Worm (Caenorhabditis elegans) whole organism, midembryonic: ENCODE data around the gene metl-1.

Experiments
- T22C8.4 ChIP-seq: fragments of 200-800 bp; sonication (Bioruptor generic); IDR thresholded peaks from 2 replicates; pipeline ENCODE4 v1.3.6; 2022; ENCODE audit warnings: missing genetic modification characterization, missing compliant biosample characterization
- cog-1 ChIP-seq: sonication (generic microtip); optimal IDR thresholded peaks from 2 replicates; lab custom pipeline; 2016; ENCODE audit warnings: missing genetic modification characterization, missing compliant biosample characterization
- flt-1 ChIP-seq: fragments of 200-800 bp; sonication (Bioruptor generic); IDR thresholded peaks from 2 replicates; pipeline ENCODE4 v1.3.6; 2022; ENCODE audit warnings: missing genetic modification characterization, missing compliant biosample characterization
- klf-2 ChIP-seq: fragments of 200-800 bp; sonication (Bioruptor generic); conservative IDR thresholded peaks from 2 replicates; pipeline ENCODE4 v1.3.6; 2022; ENCODE audit warnings: missing genetic modification reagents, missing genetic modification characterization, missing compliant biosample characterization
- med-1 ChIP-seq: sonication (generic microtip); optimal IDR thresholded peaks from 2 replicates; lab custom pipeline; 2017; ENCODE audit warnings: missing genetic modification characterization, mild to moderate bottlenecking, missing compliant biosample characterization, antibody characterized with exemption, missing genetic modification reagents; ENCODE audit not compliant: insufficient read depth
- ref-1 ChIP-seq: fragments of 200-800 bp; sonication (Bioruptor generic); conservative IDR thresholded peaks from 2 replicates; pipeline ENCODE4 v1.3.6; 2022; ENCODE audit warnings: missing genetic modification reagents, missing genetic modification characterization, missing compliant biosample characterization
- tab-1 ChIP-seq: fragments of 200-800 bp; sonication (Bioruptor generic); IDR thresholded peaks from 2 replicates; pipeline ENCODE4 v1.3.6; 2022; ENCODE audit warnings: missing genetic modification characterization, missing compliant biosample characterization
- ztf-23 ChIP-seq: fragments of 200-800 bp; sonication (Bioruptor generic); IDR thresholded peaks from 2 replicates; pipeline ENCODE4 v1.3.6; 2022; ENCODE audit warnings: missing genetic modification reagents, missing genetic modification characterization, missing compliant biosample characterization
- ztf-29 ChIP-seq: fragments of 200-800 bp; sonication (Bioruptor generic); IDR thresholded peaks from 2 replicates; pipeline ENCODE4 v1.3.6; 2022; ENCODE audit warnings: missing genetic modification reagents, missing genetic modification characterization, missing compliant biosample characterization

Gene metl-1

DNA sequence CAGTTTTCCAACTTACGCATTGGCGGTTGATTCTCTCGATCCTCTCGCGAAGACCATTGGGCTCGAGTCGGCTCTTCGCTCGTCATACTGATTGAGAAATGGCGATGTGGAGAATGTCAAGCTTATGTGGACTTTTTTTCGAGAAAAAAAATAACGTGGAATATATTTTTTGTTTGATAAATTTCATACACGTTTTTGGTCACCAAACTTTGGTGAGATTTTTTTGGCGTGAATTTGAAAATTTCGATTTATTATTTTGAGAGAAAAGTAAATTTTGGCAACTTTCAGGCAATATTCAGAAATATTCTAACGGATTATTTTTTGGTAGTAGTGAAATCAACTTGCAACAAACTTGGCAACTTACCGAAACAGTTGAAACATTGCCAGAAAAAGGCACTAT is 5.7 kb upstream of the metl-1 start, which contains the start of gene W02B12.12:
TSS of gene W02B12.12 (minus strand) at position 101 of the 400 bp plus-strand sequence.
- TF ChIP-seq med-1 (GFP tag; lab: Kevin White, UChicago) (no peak), T22C8.4 (GFP tag; lab: Robert Waterston, UW) (no peak), cog-1 (tag; lab: Kevin White, UChicago) (no peak), ztf-29 (GFP tag; lab: Robert Waterston, UW) (no peak), flt-1 (no peak), ref-1 (GFP tag; lab: Robert Waterston, UW) (no peak), tab-1 (GFP tag; lab: Robert Waterston, UW) (no peak)

DNA sequence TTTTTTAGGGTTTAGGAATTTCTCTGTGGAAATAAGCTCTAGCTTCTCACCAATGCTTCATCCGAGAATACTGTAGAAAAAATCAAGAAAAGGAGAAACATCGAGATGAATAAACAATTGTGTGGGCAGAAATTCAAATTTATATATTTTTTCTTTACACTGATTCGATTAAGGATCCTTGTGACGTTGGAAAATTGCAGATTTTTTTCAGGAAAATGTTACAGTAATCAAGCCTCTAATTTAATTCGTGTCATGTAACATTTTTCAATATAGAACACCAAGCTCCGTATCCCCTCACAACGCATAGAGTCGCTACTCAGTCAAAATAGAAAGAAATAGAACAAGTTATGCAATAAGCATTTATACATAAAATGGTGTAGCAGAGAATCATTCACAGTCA is 3.0 kb upstream of the metl-1 start, which contains the start of gene W02B12.16:
TSS of gene W02B12.16 (minus strand) at position 101 of the 400 bp plus-strand sequence.
- TF ChIP-seq flt-1 (no peak), med-1 (GFP tag; lab: Kevin White, UChicago) (no peak), ztf-29 (GFP tag; lab: Robert Waterston, UW) (no peak), ztf-23 (GFP tag; lab: Robert Waterston, UW) (no peak), ref-1 (GFP tag; lab: Robert Waterston, UW) (no peak), klf-2 (GFP tag; lab: Robert Waterston, UW) (no peak), cog-1 (tag; lab: Kevin White, UChicago) (no peak), tab-1 (GFP tag; lab: Robert Waterston, UW) (no peak), T22C8.4 (GFP tag; lab: Robert Waterston, UW) (no peak)

DNA sequence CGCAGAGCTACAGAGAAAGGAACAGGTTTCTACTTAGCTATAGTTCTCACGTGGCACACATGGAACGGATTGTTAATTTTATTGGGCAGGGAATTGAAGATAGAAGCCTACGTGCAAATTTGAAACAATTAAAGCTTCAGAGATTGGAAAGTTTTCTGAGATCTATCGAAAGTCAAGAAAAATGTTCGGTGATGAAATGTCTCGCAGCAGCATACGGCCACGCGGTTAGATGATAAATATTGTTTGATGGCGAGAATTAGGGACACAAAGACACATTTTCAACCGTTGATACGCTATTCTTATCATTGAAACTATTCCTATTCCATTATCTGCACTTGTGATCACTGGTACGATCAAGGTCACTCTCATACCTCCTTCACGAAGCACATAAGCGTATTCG is 833 bp downstream of the metl-1 start:
- TF ChIP-seq tab-1 (GFP tag; lab: Robert Waterston, UW), result no peak
- no peak for TF ChIP-seq ztf-29 (GFP tag; lab: Robert Waterston, UW)
- TF ChIP-seq flt-1, result no peak
- TF ChIP-seq klf-2 (GFP tag; lab: Robert Waterston, UW), result no peak
- TF ChIP-seq med-1 (GFP tag; lab: Kevin White, UChicago), result no peak
- no peak for TF ChIP-seq ref-1 (GFP tag; lab: Robert Waterston, UW)
- no peak for TF ChIP-seq T22C8.4 (GFP tag; lab: Robert Waterston, UW)
- no peak for TF ChIP-seq ztf-23 (GFP tag; lab: Robert Waterston, UW)
- no peak for TF ChIP-seq cog-1 (tag; lab: Kevin White, UChicago)

DNA sequence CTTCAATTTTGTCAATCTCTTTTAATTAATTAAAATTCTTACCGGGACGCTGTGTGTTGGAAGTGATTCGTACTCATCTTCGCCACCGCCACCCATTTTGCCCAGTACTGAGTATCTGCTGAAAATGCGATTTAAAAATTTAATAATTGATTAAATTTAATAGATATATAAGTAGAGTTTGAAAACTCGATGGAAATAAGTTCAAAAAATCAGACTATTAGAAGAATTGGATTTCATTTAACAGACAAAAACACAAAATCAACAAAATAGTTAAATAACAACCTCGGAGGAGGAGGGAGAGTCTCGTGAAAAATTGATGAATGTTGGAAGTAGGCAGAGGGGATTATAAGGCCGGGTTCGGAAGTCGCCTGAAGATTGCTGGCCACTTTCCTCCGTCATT is 1.5 kb downstream of the metl-1 start, which contains the start of gene mfn-1:
TSS of gene mfn-1 (minus strand) at position 101 of the 400 bp plus-strand sequence.
- TF ChIP-seq ztf-29 (GFP tag; lab: Robert Waterston, UW) (no peak), T22C8.4 (GFP tag; lab: Robert Waterston, UW) (no peak), med-1 (GFP tag; lab: Kevin White, UChicago) (no peak), ztf-23 (GFP tag; lab: Robert Waterston, UW) (no peak), ref-1 (GFP tag; lab: Robert Waterston, UW) (no peak), cog-1 (tag; lab: Kevin White, UChicago) (no peak)

DNA sequence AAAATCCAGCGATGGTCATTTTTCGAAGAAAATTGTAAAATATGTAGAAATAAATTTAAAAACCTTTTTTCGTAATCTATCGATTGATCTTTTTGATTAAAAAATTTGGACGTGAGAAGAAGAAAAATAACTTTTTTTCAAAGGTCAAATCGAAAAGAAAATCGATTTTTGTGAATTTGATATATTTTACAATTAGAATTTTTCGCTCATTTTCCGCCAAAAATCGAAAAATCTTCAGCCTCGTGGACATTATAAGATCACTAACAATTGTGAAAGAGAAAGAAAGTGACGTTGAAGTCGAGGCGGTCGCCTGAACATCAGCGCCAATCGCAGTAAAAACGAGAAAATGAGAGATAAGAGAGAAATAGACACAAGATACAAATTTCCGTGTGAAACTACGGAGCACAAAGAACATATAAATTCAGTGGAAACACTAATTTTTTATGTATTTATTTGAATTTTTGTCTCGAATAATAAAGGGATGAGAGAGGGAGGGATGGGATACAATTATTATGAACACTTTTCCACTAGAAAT is 3.7 kb downstream of the metl-1 start, which contains the start of gene cisd-1:
TSS of gene cisd-1 (minus strand) at position 51 of the 535 bp plus-strand sequence.
- TF ChIP-seq cog-1 (tag; lab: Kevin White, UChicago), result no peak
- no peak for TF ChIP-seq ref-1 (GFP tag; lab: Robert Waterston, UW)
- TF ChIP-seq ztf-29 (GFP tag; lab: Robert Waterston, UW), result no peak
- TF ChIP-seq T22C8.4 (GFP tag; lab: Robert Waterston, UW), result no peak
- TF ChIP-seq ztf-23 (GFP tag; lab: Robert Waterston, UW), result no peak
- TF ChIP-seq klf-2 (GFP tag; lab: Robert Waterston, UW), result no peak
- no peak for TF ChIP-seq tab-1 (GFP tag; lab: Robert Waterston, UW)

DNA sequence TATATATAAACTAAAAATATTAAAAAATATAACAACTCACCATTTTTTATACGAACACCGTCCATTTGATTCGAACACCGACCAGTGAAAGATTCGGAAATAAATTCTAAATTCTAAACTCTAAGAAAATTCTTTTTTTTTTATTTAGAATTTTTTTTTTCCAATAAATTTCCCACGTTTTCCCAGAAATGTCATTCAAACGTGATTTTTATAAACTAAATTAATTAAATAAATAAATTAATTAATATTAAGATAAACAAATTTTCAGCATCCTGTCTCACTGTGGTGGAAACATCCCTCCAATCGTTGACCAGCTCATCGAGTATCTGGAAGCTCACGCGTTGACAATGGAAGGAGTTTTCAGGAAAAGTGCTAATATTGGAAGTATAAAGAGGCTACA is 5.8 kb downstream of the metl-1 start, which contains the start of gene klp-17:
TSS of gene klp-17 (minus strand) at position 101 of the 400 bp plus-strand sequence.
- TF ChIP-seq cog-1 (tag; lab: Kevin White, UChicago), result no peak
- TF ChIP-seq T22C8.4 (GFP tag; lab: Robert Waterston, UW), result no peak
- no peak for TF ChIP-seq ref-1 (GFP tag; lab: Robert Waterston, UW)
- no peak for TF ChIP-seq flt-1
- TF ChIP-seq klf-2 (GFP tag; lab: Robert Waterston, UW), result no peak
- TF ChIP-seq tab-1 (GFP tag; lab: Robert Waterston, UW), result no peak
- TF ChIP-seq ztf-23 (GFP tag; lab: Robert Waterston, UW), result no peak
- no peak for TF ChIP-seq ztf-29 (GFP tag; lab: Robert Waterston, UW)
- TF ChIP-seq med-1 (GFP tag; lab: Kevin White, UChicago), result no peak

DNA sequence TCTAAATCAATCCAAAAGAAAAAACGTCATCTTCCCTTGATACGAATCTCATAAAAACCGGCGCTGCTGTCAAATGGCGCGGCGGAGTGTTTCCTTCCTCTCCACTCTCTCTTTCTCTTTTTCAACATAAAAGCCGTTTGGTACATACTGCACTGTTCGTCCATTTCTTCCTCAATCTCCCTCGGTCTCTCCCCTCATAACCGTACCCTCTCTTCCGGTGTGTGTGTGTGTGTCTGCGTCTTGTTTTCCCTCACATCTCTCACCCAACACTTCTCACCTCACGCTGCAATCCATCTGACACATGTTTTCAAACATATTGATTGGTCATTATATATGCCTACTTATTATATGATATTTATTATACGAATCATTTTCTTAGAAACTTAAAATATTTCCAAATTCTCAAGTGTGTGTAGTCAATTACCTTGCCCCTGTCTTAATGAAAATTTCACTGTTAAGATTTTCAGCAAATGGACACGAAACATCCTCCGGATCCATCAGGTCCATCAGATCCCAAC is 8.9 kb downstream of the metl-1 start, which contains the start of the genes aars-1 and rga-1:
TSS of gene aars-1 (minus strand) at position 71 of the 518 bp plus-strand sequence.
TSS of gene rga-1 (plus strand) at position 468 of the 518 bp plus-strand sequence.
- no peak for TF ChIP-seq med-1 (GFP tag; lab: Kevin White, UChicago)
- no peak for TF ChIP-seq ref-1 (GFP tag; lab: Robert Waterston, UW)
- 0 out of 2 replicates have a peak, but pooled peaks have one; percentile 11 for TF ChIP-seq ztf-29 (GFP tag; lab: Robert Waterston, UW)
- no peak for TF ChIP-seq flt-1
- TF ChIP-seq ztf-23 (GFP tag; lab: Robert Waterston, UW), result no peak
- TF ChIP-seq tab-1 (GFP tag; lab: Robert Waterston, UW), result no peak
- TF ChIP-seq cog-1 (tag; lab: Kevin White, UChicago), result no peak

DNA sequence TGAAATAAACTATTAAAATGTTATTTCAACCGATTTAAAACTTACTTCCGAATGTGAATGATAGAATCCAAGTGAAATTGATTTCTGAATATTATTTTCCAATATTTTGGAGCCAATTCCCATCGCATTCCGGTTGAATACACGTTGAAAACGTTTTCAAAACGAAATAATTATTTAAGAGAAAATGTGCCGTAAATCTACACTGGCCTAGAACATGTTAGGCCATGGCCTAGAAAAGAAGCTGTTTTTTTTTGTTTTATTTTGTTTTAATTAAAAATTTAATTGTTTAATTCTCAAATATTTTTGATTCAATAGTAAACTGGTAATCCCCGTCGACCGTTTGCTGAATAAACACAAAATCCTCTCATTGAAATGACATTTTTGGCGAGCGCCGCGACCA is 9.5 kb downstream of the metl-1 start:
- no peak for TF ChIP-seq cog-1 (tag; lab: Kevin White, UChicago)
- TF ChIP-seq ztf-23 (GFP tag; lab: Robert Waterston, UW), result no peak
- TF ChIP-seq flt-1, result no peak
- TF ChIP-seq ref-1 (GFP tag; lab: Robert Waterston, UW), result no peak
- no peak for TF ChIP-seq med-1 (GFP tag; lab: Kevin White, UChicago)
- no peak for TF ChIP-seq T22C8.4 (GFP tag; lab: Robert Waterston, UW)
- no peak for TF ChIP-seq tab-1 (GFP tag; lab: Robert Waterston, UW)
- TF ChIP-seq ztf-29 (GFP tag; lab: Robert Waterston, UW), result no peak
- no peak for TF ChIP-seq klf-2 (GFP tag; lab: Robert Waterston, UW)
